Worm (Caenorhabditis elegans): ENCODE data around the gene acs-11.

DNA sequence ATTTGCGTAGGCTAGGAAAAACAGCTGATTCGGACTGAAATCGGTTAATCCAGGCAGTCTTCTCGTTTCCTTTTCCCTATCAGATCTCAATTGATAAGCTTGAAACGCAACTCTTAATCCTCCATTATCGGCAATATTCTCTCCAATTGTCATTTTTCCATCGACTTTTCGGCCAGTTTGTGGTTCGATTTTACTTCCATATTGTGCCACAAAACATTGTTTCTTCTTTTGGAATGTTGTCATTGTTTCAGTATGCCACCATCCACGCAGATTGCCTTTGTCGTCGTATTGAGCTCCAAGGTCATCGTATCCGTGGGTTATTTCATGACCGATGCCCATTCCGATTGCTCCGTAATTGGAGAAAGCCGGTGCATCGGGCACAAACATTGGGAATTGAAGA lies 33.9 kb downstream of the acs-11 start:
- TF ChIP-seq unc-62 (GFP tag; optimal IDR thresholded peaks at IDR 0.05) (no peak), unc-39 (tag; optimal IDR thresholded peaks at IDR 0.05) (no peak)

All from whole organism, mixed stage, embryonic.